Fruit fly (Drosophila melanogaster) whole organism, embryonic: ENCODE measurements around the gene lgs.

Source experiments
- Atf-2 ChIP-seq: fragments of 200-800 bp; sonication (Bioruptor generic); optimal IDR thresholded peaks from 2 replicates; lab custom pipeline; 2016; ENCODE audit warnings: missing biosample characterization, missing genetic modification characterization
- CG17186 ChIP-seq: fragments of 200-800 bp; sonication (Bioruptor generic); optimal IDR thresholded peaks from 3 replicates; lab custom pipeline; 2017; ENCODE audit warnings: missing biosample characterization, missing genetic modification reagents, missing genetic modification characterization
- CG8478 ChIP-seq: fragments of >200 bp; optimal IDR thresholded peaks from 2 replicates; lab custom pipeline; 2018
- Elba2 ChIP-seq: fragments of 200-800 bp; sonication (Bioruptor generic); optimal IDR thresholded peaks from 3 replicates; lab custom pipeline; 2016; ENCODE audit warnings: missing biosample characterization, missing genetic modification characterization
- Nf-YB ChIP-seq: fragments of 200-800 bp; sonication (Bioruptor generic); optimal IDR thresholded peaks from 3 replicates; lab custom pipeline; 2019; ENCODE audit warnings: missing biosample characterization, mild to moderate bottlenecking, missing genetic modification characterization, moderate library complexity
- Taf1 ChIP-seq: fragments of 200-800 bp; sonication (Bioruptor generic); IDR thresholded peaks from 2 replicates; pipeline ENCODE4 v1.3.6; 2022; ENCODE audit warnings: missing biosample characterization, missing genetic modification characterization
- cad ChIP-seq: fragments of >200 bp; optimal IDR thresholded peaks from 2 replicates; lab custom pipeline; 2017; ENCODE audit warnings: missing biosample characterization, missing genetic modification characterization
- corto ChIP-seq: fragments of 200-800 bp; sonication (Bioruptor generic); optimal IDR thresholded peaks from 2 replicates; lab custom pipeline; 2016; ENCODE audit warnings: missing biosample characterization, mild to moderate bottlenecking, missing genetic modification characterization, moderate library complexity
- lola ChIP-seq, 3 experiments: fragments of >200 bp in 2 of 3; fragments of 200-800 bp in 1 of 3; sonication (Bioruptor generic) in 1 of 3; optimal IDR thresholded peaks; 2 replicates each; lab custom pipeline; 2017 to 2019; ENCODE audit warnings: missing biosample characterization in 3 of 3, missing genetic modification characterization in 3 of 3, mild to moderate bottlenecking in 1 of 3, moderate library complexity in 1 of 3
- pb ChIP-seq: fragments of 200-800 bp; sonication (Bioruptor generic); optimal IDR thresholded peaks from 3 replicates; lab custom pipeline; 2016; ENCODE audit warnings: missing biosample characterization, missing genetic modification characterization

- TF ChIP-seq lola (GFP tag; optimal IDR thresholded peaks at IDR 0.05; lab: Kevin White, UChicago) = no peak
- no peak for TF ChIP-seq corto (GFP tag; lab: Kevin White, UChicago)
- TF ChIP-seq cad = no peak
- TF ChIP-seq Nf-YB (GFP tag; lab: Kevin White, UChicago) = no peak
- TF ChIP-seq Atf-2 (GFP tag; lab: Kevin White, UChicago) = no peak
- TF ChIP-seq Taf1 = no peak
- no peak for TF ChIP-seq CG8478
- no peak for TF ChIP-seq CG17186 (GFP tag; lab: Kevin White, UChicago)
- no peak for TF ChIP-seq Elba2 (GFP tag; lab: Kevin White, UChicago)
- TF ChIP-seq pb (GFP tag; lab: Kevin White, UChicago) = no peak
These were observed 49.3 kb downstream of the lgs start for dm6 chr4:394455-394854.
